Worm (Caenorhabditis elegans) whole organism, L1 larva: ENCODE data around the gene F26G1.10.
A peak's percentile ranks its signal among the peaks of the same experiment; 100 is the strongest.

Experiments
- C04F5.9 ChIP-seq: sonication (generic microtip); optimal IDR thresholded peaks from 2 replicates; lab custom pipeline; 2016; ENCODE audit warnings: missing genetic modification characterization, missing compliant biosample characterization
- C16A3.4 ChIP-seq: fragments of 150-350 bp; optimal IDR thresholded peaks from 2 replicates; lab custom pipeline; 2014; ENCODE audit warnings: missing biosample characterization, missing genetic modification characterization
- aha-1 ChIP-seq: fragments of 150-350 bp; optimal IDR thresholded peaks from 2 replicates; lab custom pipeline; 2014; ENCODE audit warnings: missing biosample characterization, missing genetic modification characterization
- alr-1 ChIP-seq: fragments of 200-800 bp; sonication (Bioruptor generic); optimal IDR thresholded peaks from 2 replicates; lab custom pipeline; 2018; ENCODE audit warnings: borderline replicate concordance, mild to moderate bottlenecking, missing genetic modification characterization, missing compliant biosample characterization
- aly-2 ChIP-seq: fragments of 150-350 bp; optimal IDR thresholded peaks from 2 replicates; lab custom pipeline; 2014; ENCODE audit warnings: missing biosample characterization, missing genetic modification characterization
- blmp-1 ChIP-seq: fragments of 150-350 bp; optimal IDR thresholded peaks from 2 replicates; lab custom pipeline; 2014; ENCODE audit warnings: missing biosample characterization, missing genetic modification characterization
- ceh-82 ChIP-seq, 3 experiments: fragments of 150-350 bp in 1 of 3; sonication (generic microtip) in 2 of 3; optimal IDR thresholded peaks; 2 replicates each; lab custom pipeline; 2014 to 2017; ENCODE audit warnings: missing biosample characterization in 3 of 3, missing genetic modification characterization in 3 of 3
- ceh-90 ChIP-seq: sonication (generic microtip); optimal IDR thresholded peaks from 2 replicates; lab custom pipeline; 2016; ENCODE audit warnings: missing genetic modification characterization, missing compliant biosample characterization
- ces-1 ChIP-seq: fragments of 150-350 bp; optimal IDR thresholded peaks from 2 replicates; lab custom pipeline; 2014; ENCODE audit warnings: missing biosample characterization, missing genetic modification reagents, missing genetic modification characterization
- efl-1 ChIP-seq, 4 experiments: fragments of 150-350 bp; optimal IDR thresholded peaks in 3 of 4; peaks in 1 of 4; 1 replicate in 1 of 4; 2 replicates in 3 of 4; lab custom pipeline; 2014; ENCODE audit warnings: missing biosample characterization in 2 of 4, missing genetic modification characterization in 2 of 4, missing genetic modification reagents in 2 of 4
- efl-3 ChIP-seq: fragments of 200-800 bp; sonication (Bioruptor generic); optimal IDR thresholded peaks from 2 replicates; lab custom pipeline; 2018; ENCODE audit warnings: mild to moderate bottlenecking, missing genetic modification characterization, missing compliant biosample characterization
- elt-2 ChIP-seq: sonication (generic microtip); optimal IDR thresholded peaks from 2 replicates; lab custom pipeline; 2016; ENCODE audit warnings: missing genetic modification characterization, mild to moderate bottlenecking, inconsistent platforms, missing compliant biosample characterization, missing genetic modification reagents
- elt-3 ChIP-seq, 6 experiments: fragments of 150-350 bp in 1 of 6; sonication (generic microtip); optimal IDR thresholded peaks; 2 replicates each; lab custom pipeline; 2017 to 2018; ENCODE audit warnings: missing biosample characterization in 6 of 6, missing genetic modification characterization in 6 of 6, inconsistent platforms in 1 of 6
- fkh-10 ChIP-seq: sonication (generic microtip); optimal IDR thresholded peaks from 2 replicates; lab custom pipeline; 2017; ENCODE audit warnings: missing biosample characterization, missing genetic modification reagents, missing genetic modification characterization
- fkh-4 ChIP-seq: sonication (generic microtip); optimal IDR thresholded peaks from 2 replicates; lab custom pipeline; 2016; ENCODE audit warnings: missing compliant biosample characterization, missing genetic modification characterization, borderline replicate concordance
- grh-1 ChIP-seq: fragments of 200-800 bp; sonication (Bioruptor generic); IDR thresholded peaks from 2 replicates; pipeline ENCODE4 v1.3.6; 2022; ENCODE audit warnings: missing genetic modification reagents, missing genetic modification characterization, missing compliant biosample characterization
- jun-1 ChIP-seq: fragments of 150-350 bp; optimal IDR thresholded peaks from 2 replicates; lab custom pipeline; 2014; ENCODE audit warnings: missing biosample characterization, missing genetic modification reagents, missing genetic modification characterization
- lin-14 ChIP-seq: fragments of 200-800 bp; sonication (Bioruptor generic); optimal IDR thresholded peaks from 2 replicates; lab custom pipeline; 2018; ENCODE audit warnings: mild to moderate bottlenecking, missing genetic modification characterization, moderate library complexity, missing compliant biosample characterization
- lin-35 ChIP-seq, 2 experiments: fragments of 150-350 bp; optimal IDR thresholded peaks; 2 replicates each; lab custom pipeline; 2014; ENCODE audit warnings: missing biosample characterization in 2 of 2, missing genetic modification characterization in 2 of 2, missing genetic modification reagents in 2 of 2
- lir-3 ChIP-seq: sonication (generic microtip); optimal IDR thresholded peaks from 2 replicates; lab custom pipeline; 2016; ENCODE audit warnings: mild to moderate bottlenecking, missing genetic modification characterization, moderate library complexity, missing compliant biosample characterization; ENCODE audit not compliant: poor library complexity
- mab-9 ChIP-seq: fragments of 200-800 bp; sonication (Bioruptor generic); IDR thresholded peaks from 2 replicates; pipeline ENCODE4 v1.3.6; 2022; ENCODE audit warnings: missing genetic modification reagents, missing genetic modification characterization, missing compliant biosample characterization
- nhr-11 ChIP-seq: fragments of 150-350 bp; optimal IDR thresholded peaks from 2 replicates; lab custom pipeline; 2014; ENCODE audit warnings: missing biosample characterization, missing genetic modification characterization
- nhr-20 ChIP-seq: sonication (generic microtip); optimal IDR thresholded peaks from 2 replicates; lab custom pipeline; 2016; ENCODE audit warnings: mild to moderate bottlenecking, missing genetic modification characterization, missing compliant biosample characterization
- nhr-77 ChIP-seq: fragments of 150-350 bp; optimal IDR thresholded peaks from 2 replicates; lab custom pipeline; 2014; ENCODE audit warnings: missing biosample characterization, missing genetic modification characterization
- nhr-84 ChIP-seq: sonication (generic microtip); optimal IDR thresholded peaks from 2 replicates; lab custom pipeline; 2017; ENCODE audit warnings: missing biosample characterization, missing genetic modification characterization
- nhr-85 ChIP-seq: sonication (generic microtip); peaks from one replicate; lab custom pipeline; 2016; ENCODE audit warnings: missing genetic modification characterization, inconsistent platforms, missing compliant biosample characterization
- pag-3 ChIP-seq: sonication (generic microtip); optimal IDR thresholded peaks from 2 replicates; lab custom pipeline; 2017; ENCODE audit warnings: missing genetic modification characterization, mild to moderate bottlenecking, missing compliant biosample characterization, antibody characterized with exemption, borderline replicate concordance; ENCODE audit not compliant: insufficient read depth
- snpc-4 ChIP-seq: fragments of 150-350 bp; optimal IDR thresholded peaks from 2 replicates; lab custom pipeline; 2014; ENCODE audit warnings: missing biosample characterization, missing genetic modification characterization
- snu-23 ChIP-seq: sonication (generic microtip); optimal IDR thresholded peaks from 2 replicates; lab custom pipeline; 2016; ENCODE audit warnings: missing genetic modification characterization, missing compliant biosample characterization
- swsn-7 ChIP-seq: sonication (generic microtip); optimal IDR thresholded peaks from 2 replicates; lab custom pipeline; 2016; ENCODE audit warnings: missing genetic modification characterization, missing compliant biosample characterization
- tlp-1 ChIP-seq: fragments of 150-350 bp; optimal IDR thresholded peaks from 2 replicates; lab custom pipeline; 2014; ENCODE audit warnings: missing biosample characterization, missing genetic modification characterization
- unc-130 ChIP-seq: fragments of 150-350 bp; optimal IDR thresholded peaks from 2 replicates; lab custom pipeline; 2017; ENCODE audit warnings: missing biosample characterization, missing genetic modification characterization, inconsistent platforms
- unc-62 ChIP-seq: fragments of 150-350 bp; optimal IDR thresholded peaks from 2 replicates; lab custom pipeline; 2014; ENCODE audit warnings: missing biosample characterization, missing genetic modification reagents, missing genetic modification characterization
- unc-86 ChIP-seq: sonication (generic microtip); optimal IDR thresholded peaks from 2 replicates; lab custom pipeline; 2016; ENCODE audit warnings: missing genetic modification characterization, missing compliant biosample characterization
- xbp-1 ChIP-seq: sonication (generic microtip); optimal IDR thresholded peaks from 2 replicates; lab custom pipeline; 2016; ENCODE audit warnings: missing genetic modification characterization, missing compliant biosample characterization
- ztf-11 ChIP-seq, 2 experiments: sonication (generic microtip); optimal IDR thresholded peaks; 2 replicates each; lab custom pipeline; 2016 to 2017; ENCODE audit warnings: missing genetic modification characterization in 2 of 2, missing biosample characterization in 1 of 2, missing compliant biosample characterization in 1 of 2

Gene F26G1.10

DNA sequence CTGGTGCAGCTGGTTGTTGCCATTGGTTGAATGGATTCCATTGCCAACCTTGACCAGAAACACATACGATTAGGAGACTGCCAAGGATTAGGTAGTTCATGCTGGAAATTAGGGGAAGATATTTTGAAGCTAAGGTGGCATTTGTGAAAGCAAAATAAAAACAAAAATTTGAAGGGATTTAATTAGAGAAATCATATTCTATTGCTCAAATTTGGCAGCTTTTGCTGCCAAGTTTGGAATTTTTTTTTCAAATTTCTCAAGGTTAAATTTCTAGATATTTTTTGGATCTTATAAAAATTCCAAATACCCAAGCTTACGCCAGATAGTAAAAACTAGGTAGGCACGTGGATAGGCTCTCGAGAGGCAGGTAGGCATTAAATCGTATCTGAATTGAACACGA lies 2.9 kb upstream of the F26G1.10 start, which contains the start of gene F26G1.5:
Gene F26G1.5 (minus strand): TSS at position 101 of the 400 bp plus-strand sequence.
- TF ChIP-seq aha-1 (tag; lab: Kevin White, UChicago): no peak
- TF ChIP-seq lin-35 (GFP tag; optimal IDR thresholded peaks at IDR 0.05; lab: Kevin White, UChicago): no peak
- TF ChIP-seq aly-2 (tag; lab: Kevin White, UChicago): no peak
- TF ChIP-seq nhr-11 (tag; lab: Kevin White, UChicago): no peak
- TF ChIP-seq unc-130 (tag; lab: Kevin White, UChicago): no peak

ce11 chrII:4772441-4772840 lies 1.7 kb upstream of the F26G1.10 start:
- TF ChIP-seq lin-14 (GFP tag; lab: Kevin White, UChicago): peak; percentile 62
- TF ChIP-seq lir-3 (tag; lab: Kevin White, UChicago): no peak
- peak; percentile 17 for TF ChIP-seq nhr-20 (tag; lab: Kevin White, UChicago)
- TF ChIP-seq fkh-4 (tag; lab: Kevin White, UChicago): no peak
- no peak for TF ChIP-seq mab-9 (GFP tag; lab: Robert Waterston, UW)
- peak in 4 of 6 experiments; percentile 32 to 92 (median 80) for TF ChIP-seq elt-3 (tag; optimal IDR thresholded peaks at IDR 0.05; lab: Kevin White, UChicago)
- TF ChIP-seq grh-1 (GFP tag; lab: Robert Waterston, UW): peak; percentile 53
- TF ChIP-seq nhr-77 (tag; lab: Kevin White, UChicago): no peak
- TF ChIP-seq blmp-1 (tag; lab: Kevin White, UChicago): peak; percentile 86
- TF ChIP-seq jun-1 (tag; lab: Kevin White, UChicago): no peak
- TF ChIP-seq swsn-7 (tag; lab: Kevin White, UChicago): no peak
- no peak for TF ChIP-seq snu-23 (GFP tag; lab: Kevin White, UChicago)
- TF ChIP-seq nhr-85 (tag; lab: Kevin White, UChicago): peak; percentile 88
- TF ChIP-seq, all 84 proteins: peak for 6

DNA sequence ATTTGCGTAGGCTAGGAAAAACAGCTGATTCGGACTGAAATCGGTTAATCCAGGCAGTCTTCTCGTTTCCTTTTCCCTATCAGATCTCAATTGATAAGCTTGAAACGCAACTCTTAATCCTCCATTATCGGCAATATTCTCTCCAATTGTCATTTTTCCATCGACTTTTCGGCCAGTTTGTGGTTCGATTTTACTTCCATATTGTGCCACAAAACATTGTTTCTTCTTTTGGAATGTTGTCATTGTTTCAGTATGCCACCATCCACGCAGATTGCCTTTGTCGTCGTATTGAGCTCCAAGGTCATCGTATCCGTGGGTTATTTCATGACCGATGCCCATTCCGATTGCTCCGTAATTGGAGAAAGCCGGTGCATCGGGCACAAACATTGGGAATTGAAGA lies 1.6 kb downstream of the F26G1.10 start:
- TF ChIP-seq lin-14 (GFP tag; lab: Kevin White, UChicago): no peak
- no peak for TF ChIP-seq nhr-84 (tag; lab: Kevin White, UChicago)
- no peak for TF ChIP-seq unc-62 (GFP tag; lab: Kevin White, UChicago)
- TF ChIP-seq efl-1 (optimal IDR thresholded peaks at IDR 0.05; lab: Kevin White, UChicago): no peak
- no peak for TF ChIP-seq efl-1 (GFP tag; optimal IDR thresholded peaks at IDR 0.05 in 1 of 2; lab: Kevin White, UChicago)
- no peak for TF ChIP-seq tlp-1 (tag; lab: Kevin White, UChicago)
- no peak for TF ChIP-seq nhr-77 (tag; lab: Kevin White, UChicago)
- TF ChIP-seq snu-23 (GFP tag; lab: Kevin White, UChicago): no peak
- TF ChIP-seq ceh-82 (tag; optimal IDR thresholded peaks at IDR 0.05; lab: Kevin White, UChicago): no peak
- TF ChIP-seq elt-2 (tag; lab: Kevin White, UChicago): no peak
- no peak for TF ChIP-seq xbp-1
- no peak for TF ChIP-seq fkh-4 (tag; lab: Kevin White, UChicago)
- no peak for TF ChIP-seq C04F5.9 (tag; lab: Kevin White, UChicago)
- TF ChIP-seq unc-86 (tag; lab: Kevin White, UChicago): no peak
- TF ChIP-seq efl-3: no peak
- no peak for TF ChIP-seq C16A3.4 (tag; lab: Kevin White, UChicago)
- TF ChIP-seq aly-2 (tag; lab: Kevin White, UChicago): no peak
- TF ChIP-seq nhr-11 (tag; lab: Kevin White, UChicago): no peak
- TF ChIP-seq unc-130 (tag; lab: Kevin White, UChicago): no peak
- TF ChIP-seq ceh-90 (tag; lab: Kevin White, UChicago): no peak
- no peak for TF ChIP-seq snpc-4 (tag; lab: Kevin White, UChicago)

- TF ChIP-seq unc-86 (tag; lab: Kevin White, UChicago): no peak
- no peak for TF ChIP-seq mab-9 (GFP tag; lab: Robert Waterston, UW)
- TF ChIP-seq lin-14 (GFP tag; lab: Kevin White, UChicago): peak; percentile 7
- TF ChIP-seq ces-1: no peak
- TF ChIP-seq ztf-11 (tag; optimal IDR thresholded peaks at IDR 0.05; lab: Kevin White, UChicago): no peak
- no peak for TF ChIP-seq alr-1
- peak in 1 of 6 experiments; percentile 34 for TF ChIP-seq elt-3 (tag; optimal IDR thresholded peaks at IDR 0.05; lab: Kevin White, UChicago)
- no peak for TF ChIP-seq pag-3 (tag; lab: Kevin White, UChicago)
- peak; percentile 31 for TF ChIP-seq blmp-1 (tag; lab: Kevin White, UChicago)
- peak; percentile 94 for TF ChIP-seq elt-2 (tag; lab: Kevin White, UChicago)
- TF ChIP-seq fkh-10 (GFP tag; lab: Kevin White, UChicago): no peak
- TF ChIP-seq, all 84 proteins: peak for 4
Observed at ce11 chrII:4776933-4777332, 2.8 kb downstream of the F26G1.10 start, which contains the start of gene F26G1.11. F26G1.11 (plus strand) TSS chrII:4777137.
